Fruit fly (Drosophila melanogaster) whole organism, embryonic: ENCODE data around the gene CG14427.
A peak's percentile ranks its signal among the peaks of the same experiment; 100 is the strongest.

Source experiments
- B-H1 ChIP-seq: fragments of 200-800 bp; sonication (Bioruptor generic); IDR thresholded peaks from 3 replicates; pipeline ENCODE4 v1.3.6; 2022; ENCODE audit warnings: missing biosample characterization, missing genetic modification characterization
- Bgb ChIP-seq: fragments of 200-800 bp; sonication (Bioruptor generic); IDR thresholded peaks from 2 replicates; pipeline ENCODE4 v1.3.6; 2022; ENCODE audit warnings: missing biosample characterization, missing genetic modification characterization; ENCODE audit not compliant: partially characterized antibody
- CG12299 ChIP-seq: fragments of 200-800 bp; sonication (Bioruptor generic); optimal IDR thresholded peaks from 2 replicates; lab custom pipeline; 2018; ENCODE audit warnings: missing biosample characterization, mild to moderate bottlenecking, missing genetic modification characterization
- CG14965 ChIP-seq: fragments of 200-800 bp; sonication (Bioruptor generic); optimal IDR thresholded peaks from 2 replicates; lab custom pipeline; 2016; ENCODE audit warnings: missing biosample characterization, missing genetic modification characterization, borderline replicate concordance
- CG15479 ChIP-seq: fragments of 200-800 bp; sonication (Bioruptor generic); optimal IDR thresholded peaks from 3 replicates; lab custom pipeline; 2019; ENCODE audit warnings: missing biosample characterization, mild to moderate bottlenecking, missing genetic modification characterization, moderate library complexity
- CG16863 ChIP-seq: fragments of 200-800 bp; sonication (Bioruptor generic); optimal IDR thresholded peaks from 3 replicates; lab custom pipeline; 2016; ENCODE audit warnings: missing biosample characterization, missing genetic modification characterization
- CG17829 ChIP-seq: fragments of 200-800 bp; optimal IDR thresholded peaks from 2 replicates; lab custom pipeline; 2019; ENCODE audit warnings: missing biosample characterization, mild to moderate bottlenecking, missing genetic modification characterization, moderate library complexity
- CG31224 ChIP-seq: fragments of 200-800 bp; sonication (Bioruptor generic); IDR thresholded peaks from 2 replicates; pipeline ENCODE4 v1.3.6; 2022; ENCODE audit warnings: missing biosample characterization, missing genetic modification characterization
- CG31388 ChIP-seq: fragments of 200-800 bp; sonication (Bioruptor generic); optimal IDR thresholded peaks from 2 replicates; lab custom pipeline; 2016; ENCODE audit warnings: missing biosample characterization, missing genetic modification characterization
- CG34422 ChIP-seq: fragments of 200-800 bp; sonication (Bioruptor generic); IDR thresholded peaks from 3 replicates; pipeline ENCODE4 v1.3.6; 2022; ENCODE audit warnings: missing biosample characterization, missing genetic modification characterization
- CG3838 ChIP-seq: fragments of 200-800 bp; sonication (Bioruptor generic); optimal IDR thresholded peaks from 3 replicates; lab custom pipeline; 2016; ENCODE audit warnings: missing biosample characterization, missing genetic modification characterization
- CG4424 ChIP-seq: fragments of 200-800 bp; sonication (Bioruptor generic); optimal IDR thresholded peaks from 3 replicates; lab custom pipeline; 2016; ENCODE audit warnings: missing biosample characterization, missing genetic modification characterization
- CG4820 ChIP-seq: fragments of 200-800 bp; sonication (Bioruptor generic); optimal IDR thresholded peaks from 3 replicates; lab custom pipeline; 2016; ENCODE audit warnings: missing biosample characterization, missing genetic modification characterization
- CG5180 ChIP-seq: fragments of 200-800 bp; sonication (Bioruptor generic); optimal IDR thresholded peaks from 3 replicates; lab custom pipeline; 2017; ENCODE audit warnings: missing biosample characterization, missing genetic modification characterization, mild to moderate bottlenecking, moderate library complexity, missing genetic modification reagents
- CG7271 ChIP-seq: fragments of 200-800 bp; sonication (Bioruptor generic); optimal IDR thresholded peaks from 2 replicates; lab custom pipeline; 2018; ENCODE audit warnings: missing biosample characterization, mild to moderate bottlenecking, missing genetic modification characterization, moderate library complexity
- CG8944 ChIP-seq: fragments of 200-800 bp; sonication (Bioruptor generic); optimal IDR thresholded peaks from 3 replicates; lab custom pipeline; 2016; ENCODE audit warnings: missing biosample characterization, missing genetic modification characterization
- Elba2 ChIP-seq: fragments of 200-800 bp; sonication (Bioruptor generic); optimal IDR thresholded peaks from 3 replicates; lab custom pipeline; 2016; ENCODE audit warnings: missing biosample characterization, missing genetic modification characterization
- Ets65A ChIP-seq: fragments of 200-800 bp; sonication (Bioruptor generic); peaks from one replicate; lab custom pipeline; 2016; ENCODE audit warnings: missing biosample characterization, missing genetic modification characterization
- NfI ChIP-seq: fragments of 200-800 bp; sonication (Bioruptor generic); optimal IDR thresholded peaks from 3 replicates; lab custom pipeline; 2018; ENCODE audit warnings: missing biosample characterization, mild to moderate bottlenecking, missing genetic modification characterization, moderate library complexity
- Sin3A ChIP-seq: fragments of >200 bp; optimal IDR thresholded peaks from 2 replicates; lab custom pipeline; 2018
- az2 ChIP-seq: fragments of 200-800 bp; sonication (Bioruptor generic); optimal IDR thresholded peaks from 3 replicates; lab custom pipeline; 2016; ENCODE audit warnings: missing biosample characterization, missing genetic modification characterization
- bcd ChIP-seq: fragments of 200-800 bp; sonication (Bioruptor generic); optimal IDR thresholded peaks from 2 replicates; lab custom pipeline; 2017; ENCODE audit warnings: missing biosample characterization, mild to moderate bottlenecking, missing genetic modification characterization
- cad ChIP-seq: fragments of >200 bp; optimal IDR thresholded peaks from 2 replicates; lab custom pipeline; 2017; ENCODE audit warnings: missing biosample characterization, missing genetic modification characterization
- cato ChIP-seq: fragments of 200-800 bp; sonication (Bioruptor generic); optimal IDR thresholded peaks from 2 replicates; lab custom pipeline; 2016; ENCODE audit warnings: missing biosample characterization, missing genetic modification characterization, borderline replicate concordance
- chif ChIP-seq, 2 experiments: fragments of 200-800 bp; sonication (Bioruptor generic); optimal IDR thresholded peaks; 3 replicates each; lab custom pipeline; 2016; ENCODE audit warnings: missing biosample characterization in 2 of 2, missing genetic modification characterization in 2 of 2
- crol ChIP-seq: fragments of 200-800 bp; sonication (Bioruptor generic); IDR thresholded peaks from 2 replicates; pipeline ENCODE4 v1.3.6; 2022; ENCODE audit warnings: missing biosample characterization, missing genetic modification characterization
- dimm ChIP-seq: fragments of 200-800 bp; sonication (Bioruptor generic); IDR thresholded peaks from 2 replicates; pipeline ENCODE4 v1.3.6; 2022; ENCODE audit warnings: missing biosample characterization, missing genetic modification characterization
- grn ChIP-seq: fragments of 200-800 bp; sonication (Bioruptor generic); optimal IDR thresholded peaks from 3 replicates; lab custom pipeline; 2017; ENCODE audit warnings: missing biosample characterization, missing genetic modification characterization
- gsb-n ChIP-seq: fragments of 200-800 bp; sonication (Bioruptor generic); optimal IDR thresholded peaks from 3 replicates; lab custom pipeline; 2018; ENCODE audit warnings: missing biosample characterization, mild to moderate bottlenecking, missing genetic modification characterization
- jigr1 ChIP-seq: fragments of 200-800 bp; sonication (Bioruptor generic); IDR thresholded peaks from 3 replicates; pipeline ENCODE4 v1.3.6; 2022; ENCODE audit warnings: missing biosample characterization, missing genetic modification characterization
- pnt ChIP-seq: fragments of 200-800 bp; sonication (Bioruptor generic); optimal IDR thresholded peaks from 3 replicates; lab custom pipeline; 2016; ENCODE audit warnings: missing biosample characterization, missing genetic modification characterization
- sima ChIP-seq: fragments of 200-800 bp; sonication (Bioruptor generic); optimal IDR thresholded peaks from 2 replicates; lab custom pipeline; 2016; ENCODE audit warnings: missing biosample characterization, missing genetic modification characterization
- tll ChIP-seq, 2 experiments: fragments of 200-800 bp in 1 of 2; fragments of >200 bp in 1 of 2; sonication (Bioruptor generic) in 1 of 2; optimal IDR thresholded peaks; 2 replicates each; lab custom pipeline; 2017 to 2019; ENCODE audit warnings: missing biosample characterization in 2 of 2, missing genetic modification characterization in 2 of 2, mild to moderate bottlenecking in 1 of 2, moderate library complexity in 1 of 2
- zen ChIP-seq: fragments of 200-800 bp; sonication (Bioruptor generic); optimal IDR thresholded peaks from 3 replicates; lab custom pipeline; 2018; ENCODE audit warnings: missing biosample characterization, mild to moderate bottlenecking, missing genetic modification characterization, moderate library complexity

Gene CG14427

dm6 chrX:7014931-7015428 lies 25.4 kb upstream of the CG14427 start (continued):
- TF ChIP-seq chif (GFP tag; optimal IDR thresholded peaks at IDR 0.05; lab: Kevin White, UChicago), result peak in 1 of 2 experiments; percentile 19
- TF ChIP-seq CG16863 (GFP tag; lab: Kevin White, UChicago), result peak; percentile 31

- TF ChIP-seq NfI (GFP tag; lab: Kevin White, UChicago) (no peak), CG14965 (GFP tag; lab: Kevin White, UChicago) (no peak), Sin3A (lab: Kevin White, UChicago) (no peak), CG15479 (GFP tag; lab: Kevin White, UChicago) (peak; percentile 41), zen (tag; lab: Kevin White, UChicago) (peak; percentile 93), tll (GFP tag; optimal IDR thresholded peaks at IDR 0.05; lab: Kevin White, UChicago) (peak in 1 of 2 experiments; percentile 53), Bgb (GFP tag; lab: Robert Waterston, UW) (no peak)
These were observed 5.5 kb upstream of the CG14427 start for dm6 chrX:7034892-7035291.

dm6 chrX:7037061-7037460 lies 3.3 kb upstream of the CG14427 start:
- TF ChIP-seq gsb-n (tag; lab: Kevin White, UChicago) (no peak), tll (GFP tag; optimal IDR thresholded peaks at IDR 0.05; lab: Kevin White, UChicago) (peak in 1 of 2 experiments; percentile 58), cato (GFP tag; lab: Kevin White, UChicago) (no peak), B-H1 (GFP tag; lab: Robert Waterston, UW) (no peak), CG12299 (tag; lab: Kevin White, UChicago) (no peak), cad (GFP tag; lab: Kevin White, UChicago) (peak; percentile 97), bcd (GFP tag; lab: Kevin White, UChicago) (no peak), CG4424 (no peak), dimm (GFP tag; lab: Robert Waterston, UW) (no peak), Ets65A (GFP tag; lab: Kevin White, UChicago) (peak; percentile 68), CG4820 (no peak), jigr1 (no peak), CG16863 (GFP tag; lab: Kevin White, UChicago) (no peak), CG31388 (no peak), CG34422 (GFP tag; lab: Robert Waterston, UW) (no peak), CG5180 (GFP tag; lab: Kevin White, UChicago) (no peak), CG15479 (GFP tag; lab: Kevin White, UChicago) (peak; percentile 67), CG3838 (GFP tag; lab: Kevin White, UChicago) (no peak), zen (tag; lab: Kevin White, UChicago) (peak; percentile 63)
- TF ChIP-seq, all 482 proteins: peak for 5

- TF ChIP-seq az2 (GFP tag; lab: Kevin White, UChicago) (no peak), tll (GFP tag; optimal IDR thresholded peaks at IDR 0.05; lab: Kevin White, UChicago) (peak in 1 of 2 experiments; percentile 58), zen (tag; lab: Kevin White, UChicago) (peak; percentile 11), CG15479 (GFP tag; lab: Kevin White, UChicago) (peak; percentile 35), Elba2 (GFP tag; lab: Kevin White, UChicago) (peak; percentile 48), cad (GFP tag; lab: Kevin White, UChicago) (peak; percentile 92), CG8944 (GFP tag; lab: Kevin White, UChicago) (no peak)
These were observed 8.7 kb downstream of the CG14427 start, which contains the start of gene nullo for dm6 chrX:7049087-7049486. TSS of gene nullo (plus strand) at chrX:7049476.

- TF ChIP-seq CG31224 (no peak), CG7271 (tag; lab: Kevin White, UChicago) (no peak), grn (GFP tag; lab: Kevin White, UChicago) (no peak), tll (GFP tag; optimal IDR thresholded peaks at IDR 0.05; lab: Kevin White, UChicago) (peak in 1 of 2 experiments; percentile 77), CG15479 (GFP tag; lab: Kevin White, UChicago) (peak; percentile 61), sima (GFP tag; lab: Kevin White, UChicago) (no peak), crol (GFP tag; lab: Robert Waterston, UW) (no peak), zen (tag; lab: Kevin White, UChicago) (peak; percentile 96), CG17829 (no peak), pnt (no peak)
These were observed 18.6 kb downstream of the CG14427 start for dm6 chrX:7058973-7059372.
